Worm (Caenorhabditis elegans) whole organism, early embryonic: ENCODE data around the gene wht-2.

Source experiments
- ama-1 ChIP-seq: fragments of 150-350 bp; optimal IDR thresholded peaks from 2 replicates; lab custom pipeline; 2014
- ets-7 ChIP-seq: sonication (generic microtip); optimal IDR thresholded peaks from 2 replicates; lab custom pipeline; 2016; ENCODE audit warnings: missing genotype, missing genetic modification characterization, missing compliant biosample characterization
- sea-1 ChIP-seq: fragments of 200-800 bp; sonication (Bioruptor generic); conservative IDR thresholded peaks from 2 replicates; pipeline ENCODE4 v1.3.6; 2022; ENCODE audit warnings: missing genetic modification characterization, missing compliant biosample characterization

DNA sequence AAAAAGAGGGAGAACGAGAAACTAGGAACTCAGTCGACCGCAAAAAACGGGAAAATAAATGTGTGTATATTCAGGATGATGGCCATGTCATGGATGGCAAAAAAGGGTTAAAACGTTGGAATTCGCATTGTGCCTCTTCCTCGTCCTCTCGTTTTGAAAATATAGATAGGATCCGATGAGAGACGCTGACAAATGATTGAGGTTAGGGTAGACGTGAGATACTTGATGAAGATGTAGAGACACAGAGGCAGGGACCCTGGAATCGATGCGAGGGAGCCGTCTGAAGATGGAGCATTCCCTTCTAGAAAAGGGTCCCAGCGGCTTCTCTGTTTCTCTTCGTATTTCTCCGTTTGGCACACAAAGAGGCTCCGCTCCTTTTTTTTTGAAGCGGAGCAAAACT lies 24.7 kb downstream of the wht-2 start:
- TF ChIP-seq ets-7 (tag; lab: Kevin White, UChicago) (no peak), ama-1 (lab: Kevin White, UChicago) (no peak), sea-1 (GFP tag; lab: Robert Waterston, UW) (no peak)
